Fruit fly (Drosophila melanogaster): ENCODE data around the gene CG6059.

Gene CG6059

DNA sequence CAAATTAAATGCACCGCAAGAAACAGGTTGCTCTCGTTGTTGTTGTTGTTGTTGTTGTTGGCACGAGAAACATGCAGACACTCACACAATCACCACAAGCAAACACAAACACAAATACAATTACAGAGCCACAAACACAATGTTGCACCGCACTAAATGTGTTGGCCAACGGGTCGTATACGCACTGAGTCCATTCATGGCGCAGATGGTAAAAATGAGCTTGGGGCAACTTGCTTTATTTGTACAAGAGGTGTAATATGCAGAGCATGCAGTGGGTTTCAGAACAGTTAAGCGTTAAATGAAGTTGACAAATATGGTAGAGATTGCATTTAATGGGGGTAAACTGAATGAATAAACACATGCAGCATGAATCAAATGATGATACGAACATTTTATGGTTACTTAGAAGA is 13.4 kb upstream of the CG6059 start (continued):
- peak; percentile 1 for TF ChIP-seq pros (GFP tag; optimal IDR thresholded peaks at IDR 0.05)
- peak; percentile 2 for TF ChIP-seq cwo (GFP tag; optimal IDR thresholded peaks at IDR 0.05)
- no peak for TF ChIP-seq HLH54F (GFP tag; optimal IDR thresholded peaks at IDR 0.05)
- TF ChIP-seq CG17612 (GFP tag; IDR thresholded peaks at IDR 0.05): no peak
- no peak for TF ChIP-seq sob (GFP tag; IDR thresholded peaks at IDR 0.05)
- no peak for TF ChIP-seq corto (GFP tag; optimal IDR thresholded peaks at IDR 0.05)
- TF ChIP-seq CG31365 (tag; optimal IDR thresholded peaks at IDR 0.05): peak; percentile 1
- TF ChIP-seq CG4404 (GFP tag; IDR thresholded peaks at IDR 0.05): no peak
- TF ChIP-seq bbx (GFP tag; IDR thresholded peaks at IDR 0.05; ENCODE audit: partially characterized antibody): no peak
- TF ChIP-seq jumu (GFP tag; optimal IDR thresholded peaks at IDR 0.05): no peak
- TF ChIP-seq CG8290 (GFP tag; optimal IDR thresholded peaks at IDR 0.05): peak; percentile 26
- TF ChIP-seq CG8290 (tag; optimal IDR thresholded peaks at IDR 0.05): peak; percentile 25 to 38
- peak; percentile 54; the same call in 1 of the 2 replicates for TF ChIP-seq ara (GFP tag; IDR thresholded peaks at IDR 0.05)
- peak; percentile 54 for TF ChIP-seq CG4707 (GFP tag; optimal IDR thresholded peaks at IDR 0.05)
- no peak for TF ChIP-seq CG12155 (GFP tag; optimal IDR thresholded peaks at IDR 0.05)
- no peak for TF ChIP-seq Xbp1 (GFP tag; optimal IDR thresholded peaks at IDR 0.05)
- TF ChIP-seq CG9215 (GFP tag; IDR thresholded peaks at IDR 0.05): no peak
- TF ChIP-seq CG7786 (GFP tag; optimal IDR thresholded peaks at IDR 0.05): no peak
- TF ChIP-seq da (GFP tag; optimal IDR thresholded peaks at IDR 0.05): no peak
- TF ChIP-seq Atf-2 (GFP tag; optimal IDR thresholded peaks at IDR 0.05): no peak
- TF ChIP-seq CG2712 (tag; optimal IDR thresholded peaks at IDR 0.05): peak; percentile 19
- no peak for TF ChIP-seq cad (GFP tag; optimal IDR thresholded peaks at IDR 0.05)
- TF ChIP-seq sna (GFP tag; IDR thresholded peaks at IDR 0.05; ENCODE audit: partially characterized antibody): no peak
- TF ChIP-seq sug (tag; optimal IDR thresholded peaks at IDR 0.05): no peak
- no peak for TF ChIP-seq CG30020 (tag; optimal IDR thresholded peaks at IDR 0.05)
- TF ChIP-seq toy (GFP tag; IDR thresholded peaks at IDR 0.05): no peak
- no peak for TF ChIP-seq croc (GFP tag; conservative IDR thresholded peaks at IDR 0.05)
- peak; percentile 26; the same call in 1 of the 2 replicates for TF ChIP-seq Drgx (GFP tag; IDR thresholded peaks at IDR 0.05)
- no peak for TF ChIP-seq Sry-β (GFP tag; optimal IDR thresholded peaks at IDR 0.05)
- TF ChIP-seq CG6272 (GFP tag; IDR thresholded peaks at IDR 0.05): no peak
- peak; percentile 11 for TF ChIP-seq CG10209 (GFP tag; optimal IDR thresholded peaks at IDR 0.05)
- no peak for TF ChIP-seq CG34422 (GFP tag; IDR thresholded peaks at IDR 0.05)
- TF ChIP-seq so (GFP tag; IDR thresholded peaks at IDR 0.05): no peak
- no peak for TF ChIP-seq zen2 (GFP tag; IDR thresholded peaks at IDR 0.05; ENCODE audit: partially characterized antibody)
- TF ChIP-seq CG7963 (GFP tag; IDR thresholded peaks at IDR 0.05; ENCODE audit: partially characterized antibody): no peak
- TF ChIP-seq CG17385 (GFP tag; optimal IDR thresholded peaks at IDR 0.05): peak; percentile 40
- TF ChIP-seq trh (GFP tag; optimal IDR thresholded peaks at IDR 0.05): peak; percentile 24
- TF ChIP-seq CG13894 (tag; optimal IDR thresholded peaks at IDR 0.05): no peak
- TF ChIP-seq CG4820 (GFP tag; optimal IDR thresholded peaks at IDR 0.05): no peak
- peak; percentile 60 for TF ChIP-seq Mes4 (GFP tag; optimal IDR thresholded peaks at IDR 0.05)
- no peak for TF ChIP-seq H2.0 (GFP tag; IDR thresholded peaks at IDR 0.05)
- no peak for TF ChIP-seq crc (GFP tag; optimal IDR thresholded peaks at IDR 0.05)
- TF ChIP-seq CG1832 (GFP tag; optimal IDR thresholded peaks at IDR 0.05): no peak
- TF ChIP-seq CG10959 (GFP tag; IDR thresholded peaks at IDR 0.05): no peak
- no peak for TF ChIP-seq Dip2 (GFP tag; IDR thresholded peaks at IDR 0.05)
- peak; percentile 6 for TF ChIP-seq Camta (GFP tag; optimal IDR thresholded peaks at IDR 0.05)
- TF ChIP-seq Hr3 (GFP tag; optimal IDR thresholded peaks at IDR 0.05): no peak
- TF ChIP-seq sens (GFP tag): peak; percentile 90
- no peak for TF ChIP-seq peb (GFP tag; IDR thresholded peaks at IDR 0.05)
- no peak for TF ChIP-seq abd-A (tag; optimal IDR thresholded peaks at IDR 0.05)
- no peak for TF ChIP-seq GATAe (GFP tag; conservative IDR thresholded peaks at IDR 0.05)
- TF ChIP-seq dmrt11E (tag; optimal IDR thresholded peaks at IDR 0.05): no peak
- no peak for TF ChIP-seq Pdp1 (GFP tag; optimal IDR thresholded peaks at IDR 0.05)
